Worm (Caenorhabditis elegans) whole organism, L1 larva: Measurements from ENCODE around the gene ilys-5.

Experiments
- C04F5.9 ChIP-seq: sonication (generic microtip); optimal IDR thresholded peaks from 2 replicates; lab custom pipeline; 2016; ENCODE audit warnings: missing genetic modification characterization, missing compliant biosample characterization
- F16B12.6 ChIP-seq: fragments of 150-350 bp; optimal IDR thresholded peaks from 2 replicates; lab custom pipeline; 2014; ENCODE audit warnings: missing biosample characterization, missing genetic modification characterization
- aly-2 ChIP-seq: fragments of 150-350 bp; optimal IDR thresholded peaks from 2 replicates; lab custom pipeline; 2014; ENCODE audit warnings: missing biosample characterization, missing genetic modification characterization
- ceh-82 ChIP-seq, 3 experiments: fragments of 150-350 bp in 1 of 3; sonication (generic microtip) in 2 of 3; optimal IDR thresholded peaks; 2 replicates each; lab custom pipeline; 2014 to 2017; ENCODE audit warnings: missing biosample characterization in 3 of 3, missing genetic modification characterization in 3 of 3
- ceh-88 ChIP-seq: fragments of 200-800 bp; sonication (Bioruptor generic); IDR thresholded peaks from 2 replicates; pipeline ENCODE4 v1.3.6; 2022; ENCODE audit warnings: missing genetic modification characterization, missing compliant biosample characterization
- dsc-1 ChIP-seq: sonication (generic microtip); optimal IDR thresholded peaks from 2 replicates; lab custom pipeline; 2016; ENCODE audit warnings: mild to moderate bottlenecking, missing genetic modification characterization, missing compliant biosample characterization
- efl-1 ChIP-seq, 4 experiments: fragments of 150-350 bp; optimal IDR thresholded peaks in 3 of 4; peaks in 1 of 4; 1 replicate in 1 of 4; 2 replicates in 3 of 4; lab custom pipeline; 2014; ENCODE audit warnings: missing biosample characterization in 2 of 4, missing genetic modification characterization in 2 of 4, missing genetic modification reagents in 2 of 4
- egl-13 ChIP-seq: sonication (generic microtip); optimal IDR thresholded peaks from 2 replicates; lab custom pipeline; 2016; ENCODE audit warnings: missing genotype, missing genetic modification reagents, missing genetic modification characterization, missing compliant biosample characterization
- egl-27 ChIP-seq, 2 experiments: fragments of 150-350 bp in 1 of 2; sonication (generic microtip); optimal IDR thresholded peaks; 3 replicates each; lab custom pipeline; 2017 to 2018; ENCODE audit warnings: missing biosample characterization in 2 of 2, missing genetic modification characterization in 2 of 2, missing genetic modification reagents in 2 of 2
- ets-5 ChIP-seq: fragments of 200-800 bp; sonication (Bioruptor generic); IDR thresholded peaks from 2 replicates; pipeline ENCODE4 v1.3.6; 2022; ENCODE audit warnings: missing genetic modification characterization, missing compliant biosample characterization
- fkh-8 ChIP-seq: sonication (generic microtip); optimal IDR thresholded peaks from 2 replicates; lab custom pipeline; 2016; ENCODE audit warnings: mild to moderate bottlenecking, missing genetic modification characterization, missing compliant biosample characterization
- hpl-2 ChIP-seq: fragments of 150-350 bp; optimal IDR thresholded peaks from 2 replicates; lab custom pipeline; 2014; ENCODE audit warnings: missing biosample characterization, missing genetic modification reagents, missing genetic modification characterization
- lin-14 ChIP-seq: fragments of 200-800 bp; sonication (Bioruptor generic); optimal IDR thresholded peaks from 2 replicates; lab custom pipeline; 2018; ENCODE audit warnings: mild to moderate bottlenecking, missing genetic modification characterization, moderate library complexity, missing compliant biosample characterization
- lin-15B ChIP-seq: fragments of 150-350 bp; sonication (generic microtip); optimal IDR thresholded peaks from 3 replicates; lab custom pipeline; 2014; ENCODE audit warnings: missing biosample characterization, missing genetic modification characterization
- lin-35 ChIP-seq, 2 experiments: fragments of 150-350 bp; optimal IDR thresholded peaks; 2 replicates each; lab custom pipeline; 2014; ENCODE audit warnings: missing biosample characterization in 2 of 2, missing genetic modification characterization in 2 of 2, missing genetic modification reagents in 2 of 2
- lin-39 ChIP-seq: fragments of 150-350 bp; optimal IDR thresholded peaks from 2 replicates; lab custom pipeline; 2014; ENCODE audit warnings: missing biosample characterization, missing genetic modification reagents, missing genetic modification characterization
- lsy-2 ChIP-seq, 2 experiments: fragments of 150-350 bp; optimal IDR thresholded peaks; 2 replicates each; lab custom pipeline; 2014; ENCODE audit warnings: missing biosample characterization in 2 of 2, missing genetic modification characterization in 2 of 2
- mab-9 ChIP-seq: fragments of 200-800 bp; sonication (Bioruptor generic); IDR thresholded peaks from 2 replicates; pipeline ENCODE4 v1.3.6; 2022; ENCODE audit warnings: missing genetic modification reagents, missing genetic modification characterization, missing compliant biosample characterization
- nhr-12 ChIP-seq: sonication (generic microtip); optimal IDR thresholded peaks from 2 replicates; lab custom pipeline; 2017; ENCODE audit warnings: missing biosample characterization, missing genetic modification characterization
- nhr-20 ChIP-seq: sonication (generic microtip); optimal IDR thresholded peaks from 2 replicates; lab custom pipeline; 2016; ENCODE audit warnings: mild to moderate bottlenecking, missing genetic modification characterization, missing compliant biosample characterization
- nhr-28 ChIP-seq: fragments of 150-350 bp; optimal IDR thresholded peaks from 2 replicates; lab custom pipeline; 2014; ENCODE audit warnings: missing biosample characterization, missing genetic modification characterization
- nhr-71 ChIP-seq: sonication (generic microtip); optimal IDR thresholded peaks from 2 replicates; lab custom pipeline; 2016; ENCODE audit warnings: mild to moderate bottlenecking, missing genetic modification characterization, moderate library complexity, missing compliant biosample characterization
- nhr-76 ChIP-seq: sonication (generic microtip); optimal IDR thresholded peaks from 2 replicates; lab custom pipeline; 2017; ENCODE audit warnings: missing biosample characterization, missing genetic modification characterization
- nhr-85 ChIP-seq: sonication (generic microtip); peaks from one replicate; lab custom pipeline; 2016; ENCODE audit warnings: missing genetic modification characterization, inconsistent platforms, missing compliant biosample characterization
- pag-3 ChIP-seq: sonication (generic microtip); optimal IDR thresholded peaks from 2 replicates; lab custom pipeline; 2017; ENCODE audit warnings: missing genetic modification characterization, mild to moderate bottlenecking, missing compliant biosample characterization, antibody characterized with exemption, borderline replicate concordance; ENCODE audit not compliant: insufficient read depth
- pax-3 ChIP-seq: fragments of 200-800 bp; sonication (Bioruptor generic); optimal IDR thresholded peaks from 2 replicates; lab custom pipeline; 2018; ENCODE audit warnings: mild to moderate bottlenecking, missing genetic modification characterization, moderate library complexity, missing compliant biosample characterization
- pqm-1 ChIP-seq: sonication (generic microtip); optimal IDR thresholded peaks from 3 replicates; lab custom pipeline; 2017; ENCODE audit warnings: missing biosample characterization, missing genetic modification characterization
- rnt-1 ChIP-seq: sonication (generic microtip); optimal IDR thresholded peaks from 2 replicates; lab custom pipeline; 2016; ENCODE audit warnings: mild to moderate bottlenecking, missing genetic modification characterization, moderate library complexity, missing compliant biosample characterization
- sox-4 ChIP-seq: sonication (generic microtip); optimal IDR thresholded peaks from 2 replicates; lab custom pipeline; 2016; ENCODE audit warnings: missing genetic modification characterization, missing compliant biosample characterization
- tbx-2 ChIP-seq: sonication (generic microtip); optimal IDR thresholded peaks from 2 replicates; lab custom pipeline; 2016; ENCODE audit warnings: missing genetic modification characterization, missing compliant biosample characterization
- tlp-1 ChIP-seq: fragments of 150-350 bp; optimal IDR thresholded peaks from 2 replicates; lab custom pipeline; 2014; ENCODE audit warnings: missing biosample characterization, missing genetic modification characterization
- unc-130 ChIP-seq: fragments of 150-350 bp; optimal IDR thresholded peaks from 2 replicates; lab custom pipeline; 2017; ENCODE audit warnings: missing biosample characterization, missing genetic modification characterization, inconsistent platforms
- unc-86 ChIP-seq: sonication (generic microtip); optimal IDR thresholded peaks from 2 replicates; lab custom pipeline; 2016; ENCODE audit warnings: missing genetic modification characterization, missing compliant biosample characterization
- vab-15 ChIP-seq: sonication (generic microtip); optimal IDR thresholded peaks from 2 replicates; lab custom pipeline; 2017; ENCODE audit warnings: missing genotype, mild to moderate bottlenecking, missing genetic modification characterization, missing compliant biosample characterization
- xbp-1 ChIP-seq: sonication (generic microtip); optimal IDR thresholded peaks from 2 replicates; lab custom pipeline; 2016; ENCODE audit warnings: missing genetic modification characterization, missing compliant biosample characterization
- zag-1 ChIP-seq: fragments of 150-350 bp; optimal IDR thresholded peaks from 2 replicates; lab custom pipeline; 2014; ENCODE audit warnings: missing biosample characterization, missing genetic modification characterization
- ztf-11 ChIP-seq, 2 experiments: sonication (generic microtip); optimal IDR thresholded peaks; 2 replicates each; lab custom pipeline; 2016 to 2017; ENCODE audit warnings: missing genetic modification characterization in 2 of 2, missing biosample characterization in 1 of 2, missing compliant biosample characterization in 1 of 2

Gene ilys-5

ce11 chrX:6569624-6570023, 33.0 kb upstream of the ilys-5 start, which contains the start of gene dop-3:
Gene dop-3, minus strand, starts transcription at chrX:6569724.
- TF ChIP-seq hpl-2 (no peak), dsc-1 (no peak), nhr-20 (tag; lab: Kevin White, UChicago) (no peak)

- no peak for TF ChIP-seq nhr-12 (tag; lab: Kevin White, UChicago)
- no peak for TF ChIP-seq tbx-2 (tag; lab: Kevin White, UChicago)
- no peak for TF ChIP-seq lin-35 (GFP tag; optimal IDR thresholded peaks at IDR 0.05; lab: Kevin White, UChicago)
- no peak for TF ChIP-seq egl-13 (tag; lab: Kevin White, UChicago)
- TF ChIP-seq nhr-28 (tag; lab: Kevin White, UChicago) = no peak
- TF ChIP-seq nhr-76 (tag; lab: Kevin White, UChicago) = no peak
- no peak for TF ChIP-seq pag-3 (tag; lab: Kevin White, UChicago)
- no peak for TF ChIP-seq egl-27 (tag; optimal IDR thresholded peaks at IDR 0.05; lab: Kevin White, UChicago)
- no peak for TF ChIP-seq F16B12.6 (tag; lab: Kevin White, UChicago)
- no peak for TF ChIP-seq nhr-20 (tag; lab: Kevin White, UChicago)
- TF ChIP-seq ceh-82 (tag; optimal IDR thresholded peaks at IDR 0.05; lab: Kevin White, UChicago) = no peak
- TF ChIP-seq ceh-88 (GFP tag; lab: Robert Waterston, UW) = no peak
- TF ChIP-seq ztf-11 (tag; optimal IDR thresholded peaks at IDR 0.05; lab: Kevin White, UChicago) = no peak
- no peak for TF ChIP-seq C04F5.9 (tag; lab: Kevin White, UChicago)
- no peak for TF ChIP-seq xbp-1
- TF ChIP-seq aly-2 (tag; lab: Kevin White, UChicago) = no peak
- TF ChIP-seq tlp-1 (tag; lab: Kevin White, UChicago) = no peak
- no peak for TF ChIP-seq unc-130 (tag; lab: Kevin White, UChicago)
These were observed 25.8 kb upstream of the ilys-5 start, which contains the start of gene aaim-1 for ce11 chrX:6562378-6562856. Gene aaim-1, minus strand, starts transcription at chrX:6562428.

- TF ChIP-seq sox-4 (tag; lab: Kevin White, UChicago) (no peak), nhr-85 (tag; lab: Kevin White, UChicago) (no peak)
- TF ChIP-seq, all 84 proteins: peak for 0
These were observed 23.9 kb upstream of the ilys-5 start for ce11 chrX:6560495-6560894.

ce11 chrX:6553634-6554033, 17.0 kb upstream of the ilys-5 start:
- no peak for TF ChIP-seq lin-15B (tag; lab: Kevin White, UChicago)
- TF ChIP-seq pqm-1 = no peak
- TF ChIP-seq unc-130 (tag; lab: Kevin White, UChicago) = no peak
- TF ChIP-seq mab-9 (GFP tag; lab: Robert Waterston, UW) = no peak
- TF ChIP-seq unc-86 = no peak
- no peak for TF ChIP-seq efl-1 (optimal IDR thresholded peaks at IDR 0.05; lab: Kevin White, UChicago)
- no peak for TF ChIP-seq efl-1 (GFP tag; optimal IDR thresholded peaks at IDR 0.05 in 1 of 2; lab: Kevin White, UChicago)
- TF ChIP-seq ceh-82 (tag; optimal IDR thresholded peaks at IDR 0.05; lab: Kevin White, UChicago) = no peak
- no peak for TF ChIP-seq fkh-8 (tag; lab: Kevin White, UChicago)
- TF ChIP-seq zag-1 (tag; lab: Kevin White, UChicago) = no peak
- no peak for TF ChIP-seq ets-5
- TF ChIP-seq lin-39 = no peak

ce11 chrX:6552806-6553337, 16.2 kb upstream of the ilys-5 start, which contains the start of gene svh-2:
Gene svh-2, plus strand, starts transcription at chrX:6553287.
- TF ChIP-seq lin-14 (GFP tag; lab: Kevin White, UChicago) (peak; percentile 50), ceh-82 (tag; optimal IDR thresholded peaks at IDR 0.05; lab: Kevin White, UChicago) (peak in 1 of 3 experiments; percentile 3), rnt-1 (tag; lab: Kevin White, UChicago) (peak; percentile 43), dsc-1 (peak; percentile 41), vab-15 (tag; lab: Kevin White, UChicago) (no peak), nhr-71 (tag; lab: Kevin White, UChicago) (peak; percentile 2), pax-3 (tag; lab: Kevin White, UChicago) (no peak), lsy-2 (tag; optimal IDR thresholded peaks at IDR 0.05; lab: Kevin White, UChicago) (peak in 1 of 2 experiments; percentile 0)
